Fruit fly (Drosophila melanogaster) whole organism: ENCODE measurements around the gene qtc.

ENCODE experiments used
- CG8478 ChIP-seq: fragments of >200 bp; optimal IDR thresholded peaks from 2 replicates; lab custom pipeline; 2018; ENCODE audit warnings: inconsistent platforms
- Dll ChIP-seq: fragments of >200 bp; optimal IDR thresholded peaks from 2 replicates; lab custom pipeline; 2017
- EcR ChIP-seq, 2 experiments: fragments of >200 bp; optimal IDR thresholded peaks; 2 replicates each; lab custom pipeline; 2017; ENCODE audit warnings: missing biosample characterization in 2 of 2, missing genetic modification characterization in 2 of 2, missing genetic modification reagents in 2 of 2
- pan ChIP-seq: fragments of >200 bp; optimal IDR thresholded peaks from 2 replicates; lab custom pipeline; 2017
- psq ChIP-seq: fragments of >200 bp; optimal IDR thresholded peaks from 2 replicates; lab custom pipeline; 2017
- usp ChIP-seq: fragments of >200 bp; optimal IDR thresholded peaks from 2 replicates; lab custom pipeline; 2017; ENCODE audit warnings: missing biosample characterization, missing genetic modification characterization, mixed read lengths

- TF ChIP-seq pan (lab: Kevin White, UChicago) (no peak), psq (no peak), usp (no peak), CG8478 (no peak), Dll (lab: Kevin White, UChicago) (no peak), EcR (GFP tag; optimal IDR thresholded peaks at IDR 0.05; lab: Kevin White, UChicago) (no peak)
These were observed 55.9 kb downstream of the qtc start for dm6 chr2L:5116489-5116888.
